Worm (Caenorhabditis elegans) whole organism, young adult: ENCODE data around the gene str-204.

Experiments
- B0019.2 ChIP-seq: fragments of 200-800 bp; sonication (Bioruptor generic); conservative IDR thresholded peaks from 2 replicates; pipeline ENCODE4 v1.3.6; 2022; ENCODE audit warnings: missing genetic modification reagents, missing genetic modification characterization, missing compliant biosample characterization
- C06A6.2 ChIP-seq: fragments of 200-800 bp; sonication (Bioruptor generic); conservative IDR thresholded peaks from 2 replicates; pipeline ENCODE4 v1.3.6; 2022; ENCODE audit warnings: missing genetic modification characterization, missing compliant biosample characterization
- C17E4.6 ChIP-seq: fragments of 200-800 bp; sonication (Bioruptor generic); IDR thresholded peaks from 2 replicates; pipeline ENCODE4 v1.3.6; 2022; ENCODE audit warnings: missing genetic modification reagents, missing genetic modification characterization, missing compliant biosample characterization
- F10E7.11 ChIP-seq: sonication (generic microtip); optimal IDR thresholded peaks from 2 replicates; lab custom pipeline; 2017; ENCODE audit warnings: mild to moderate bottlenecking, missing genetic modification characterization, moderate library complexity, missing compliant biosample characterization
- F49E8.2 ChIP-seq: sonication (generic microtip); optimal IDR thresholded peaks from 3 replicates; lab custom pipeline; 2017; ENCODE audit warnings: missing genetic modification characterization, mild to moderate bottlenecking, missing compliant biosample characterization, antibody characterized with exemption, moderate library complexity; ENCODE audit not compliant: insufficient read depth
- F52B5.7 ChIP-seq: sonication (generic microtip); optimal IDR thresholded peaks from 2 replicates; lab custom pipeline; 2016; ENCODE audit warnings: mild to moderate bottlenecking, missing genetic modification characterization, missing compliant biosample characterization
- K11D2.4 ChIP-seq: fragments of 200-800 bp; sonication (Bioruptor generic); IDR thresholded peaks from 2 replicates; pipeline ENCODE4 v1.3.6; 2022; ENCODE audit warnings: missing genetic modification reagents, missing genetic modification characterization, missing compliant biosample characterization
- Y79H2A.3 ChIP-seq: fragments of 200-800 bp; sonication (Bioruptor generic); conservative IDR thresholded peaks from 2 replicates; pipeline ENCODE4 v1.3.6; 2022; ENCODE audit warnings: missing genetic modification reagents, missing genetic modification characterization, missing compliant biosample characterization
- ZK185.1 ChIP-seq: sonication (generic microtip); optimal IDR thresholded peaks from 2 replicates; lab custom pipeline; 2016; ENCODE audit warnings: mild to moderate bottlenecking, missing genetic modification characterization, missing compliant biosample characterization; ENCODE audit not compliant: poor library complexity, severe bottlenecking
- ama-1 ChIP-seq, 3 experiments: fragments of 150-350 bp in 1 of 3; sonication (generic microtip) in 2 of 3; optimal IDR thresholded peaks; 2 replicates each; lab custom pipeline; 2014 to 2018; ENCODE audit warnings: missing biosample characterization in 2 of 3, missing genetic modification characterization in 2 of 3, missing genetic modification reagents in 2 of 3
- atf-7 ChIP-seq: sonication (generic microtip); optimal IDR thresholded peaks from 2 replicates; lab custom pipeline; 2017; ENCODE audit warnings: mild to moderate bottlenecking, missing genetic modification characterization, missing compliant biosample characterization
- athp-1 ChIP-seq: sonication (generic microtip); optimal IDR thresholded peaks from 2 replicates; lab custom pipeline; 2017; ENCODE audit warnings: mild to moderate bottlenecking, missing genetic modification characterization, missing compliant biosample characterization
- attf-5 ChIP-seq: fragments of 200-800 bp; sonication (Bioruptor generic); optimal IDR thresholded peaks from 2 replicates; lab custom pipeline; 2018; ENCODE audit warnings: mild to moderate bottlenecking, missing genetic modification characterization, missing compliant biosample characterization
- cebp-1 ChIP-seq, 2 experiments: fragments of 200-800 bp in 1 of 2; sonication (Bioruptor generic) in 1 of 2; sonication (generic microtip) in 1 of 2; IDR thresholded peaks in 1 of 2; optimal IDR thresholded peaks in 1 of 2; 2 replicates each; pipeline versions ENCODE4 v1.3.6 to Lab custom; 2017 to 2022; ENCODE audit warnings: missing compliant biosample characterization in 2 of 2, missing genetic modification characterization in 2 of 2, mild to moderate bottlenecking in 1 of 2, missing genetic modification reagents in 1 of 2, moderate library complexity in 1 of 2
- ceh-27 ChIP-seq: fragments of 200-800 bp; sonication (Bioruptor generic); optimal IDR thresholded peaks from 2 replicates; lab custom pipeline; 2018; ENCODE audit warnings: mild to moderate bottlenecking, missing genetic modification characterization, moderate library complexity, missing compliant biosample characterization
- ceh-40 ChIP-seq: fragments of 200-800 bp; sonication (Bioruptor generic); IDR thresholded peaks from 2 replicates; pipeline ENCODE4 v1.3.6; 2022; ENCODE audit warnings: missing genetic modification characterization, missing compliant biosample characterization
- die-1 ChIP-seq: sonication (generic microtip); optimal IDR thresholded peaks from 2 replicates; lab custom pipeline; 2016; ENCODE audit warnings: missing genotype, mild to moderate bottlenecking, missing genetic modification characterization, missing compliant biosample characterization
- egl-18 ChIP-seq: fragments of 200-800 bp; sonication (Bioruptor generic); IDR thresholded peaks from 2 replicates; pipeline ENCODE4 v1.3.6; 2022; ENCODE audit warnings: missing genetic modification reagents, missing genetic modification characterization, missing compliant biosample characterization
- egl-44 ChIP-seq: fragments of 200-800 bp; sonication (Bioruptor generic); IDR thresholded peaks from 2 replicates; pipeline ENCODE4 v1.3.6; 2022; ENCODE audit warnings: missing genetic modification reagents, missing genetic modification characterization, missing compliant biosample characterization
- hmg-20 ChIP-seq: fragments of 200-800 bp; sonication (Bioruptor generic); IDR thresholded peaks from 2 replicates; pipeline ENCODE4 v1.3.6; 2022; ENCODE audit warnings: missing genetic modification reagents, missing genetic modification characterization, missing compliant biosample characterization
- hsf-1 ChIP-seq: fragments of 200-800 bp; sonication (Bioruptor generic); IDR thresholded peaks from 2 replicates; pipeline ENCODE4 v1.3.6; 2022; ENCODE audit warnings: missing genetic modification reagents, missing genetic modification characterization, missing compliant biosample characterization
- lag-1 ChIP-seq: fragments of 200-800 bp; sonication (Bioruptor generic); IDR thresholded peaks from 2 replicates; pipeline ENCODE4 v1.3.6; 2022; ENCODE audit warnings: missing genetic modification reagents, missing genetic modification characterization, missing compliant biosample characterization
- lin-26 ChIP-seq: fragments of 200-800 bp; sonication (Bioruptor generic); IDR thresholded peaks from 2 replicates; pipeline ENCODE4 v1.3.6; 2022; ENCODE audit warnings: missing genetic modification reagents, missing genetic modification characterization, missing compliant biosample characterization
- lin-35 ChIP-seq, 3 experiments: fragments of 150-350 bp in 2 of 3; sonication (generic microtip) in 1 of 3; optimal IDR thresholded peaks; 2 replicates each; lab custom pipeline; 2014 to 2018; ENCODE audit warnings: missing biosample characterization in 3 of 3, missing genetic modification characterization in 3 of 3, missing genetic modification reagents in 3 of 3
- lir-1 ChIP-seq: fragments of 200-800 bp; sonication (Bioruptor generic); conservative IDR thresholded peaks from 2 replicates; pipeline ENCODE4 v1.3.6; 2022; ENCODE audit warnings: missing genetic modification reagents, missing genetic modification characterization, missing compliant biosample characterization
- lsl-1 ChIP-seq: fragments of 200-800 bp; sonication (Bioruptor generic); optimal IDR thresholded peaks from 2 replicates; lab custom pipeline; 2018; ENCODE audit warnings: mild to moderate bottlenecking, missing genetic modification characterization, moderate library complexity, missing compliant biosample characterization
- madf-3 ChIP-seq: fragments of 200-800 bp; sonication (Bioruptor generic); IDR thresholded peaks from 2 replicates; pipeline ENCODE4 v1.3.6; 2022; ENCODE audit warnings: missing genetic modification reagents, missing genetic modification characterization, missing compliant biosample characterization
- madf-6 ChIP-seq: fragments of 200-800 bp; sonication (Bioruptor generic); IDR thresholded peaks from 2 replicates; pipeline ENCODE4 v1.3.6; 2022; ENCODE audit warnings: missing genetic modification reagents, missing genetic modification characterization, missing compliant biosample characterization
- nfyb-1 ChIP-seq: fragments of 200-800 bp; sonication (Bioruptor generic); IDR thresholded peaks from 2 replicates; pipeline ENCODE4 v1.3.6; 2022; ENCODE audit warnings: missing genetic modification reagents, missing genetic modification characterization, missing compliant biosample characterization
- nhr-27 ChIP-seq: fragments of 200-800 bp; sonication (Bioruptor generic); optimal IDR thresholded peaks from 2 replicates; lab custom pipeline; 2018; ENCODE audit warnings: mild to moderate bottlenecking, missing genetic modification characterization, moderate library complexity, missing compliant biosample characterization
- sea-2 ChIP-seq: fragments of 200-800 bp; sonication (Bioruptor generic); IDR thresholded peaks from 2 replicates; pipeline ENCODE4 v1.3.6; 2022; ENCODE audit warnings: missing genetic modification characterization, missing compliant biosample characterization
- snpc-3.4 ChIP-seq: sonication (generic microtip); optimal IDR thresholded peaks from 2 replicates; lab custom pipeline; 2017; ENCODE audit warnings: missing genetic modification characterization, mild to moderate bottlenecking, missing compliant biosample characterization, antibody characterized with exemption, moderate library complexity, missing genotype, missing genetic modification reagents
- snpc-4 ChIP-seq, 5 experiments: fragments of 150-350 bp in 1 of 5; sonication (generic microtip) in 4 of 5; optimal IDR thresholded peaks; 2 replicates each; lab custom pipeline; 2014 to 2018; ENCODE audit warnings: missing genetic modification characterization in 5 of 5, missing biosample characterization in 3 of 5, antibody characterized with exemption in 2 of 5, mild to moderate bottlenecking in 2 of 5, missing compliant biosample characterization in 2 of 5, missing genotype in 2 of 5, moderate library complexity in 2 of 5, missing genetic modification reagents in 1 of 5
- tbp1 ChIP-seq: fragments of 200-800 bp; sonication (Bioruptor generic); optimal IDR thresholded peaks from 2 replicates; lab custom pipeline; 2018; ENCODE audit warnings: mild to moderate bottlenecking, missing genetic modification characterization, missing compliant biosample characterization
- unc-130 ChIP-seq: sonication (generic microtip); optimal IDR thresholded peaks from 2 replicates; lab custom pipeline; 2016; ENCODE audit warnings: missing genetic modification reagents, missing genetic modification characterization, missing compliant biosample characterization
- zim-3 ChIP-seq: sonication (generic microtip); optimal IDR thresholded peaks from 2 replicates; lab custom pipeline; 2017; ENCODE audit warnings: mild to moderate bottlenecking, missing genetic modification characterization, moderate library complexity, missing compliant biosample characterization
- ztf-25 ChIP-seq: fragments of 200-800 bp; sonication (Bioruptor generic); IDR thresholded peaks from 2 replicates; pipeline ENCODE4 v1.3.6; 2022; ENCODE audit warnings: missing genetic modification reagents, missing genetic modification characterization, missing compliant biosample characterization
- ztf-26 ChIP-seq: sonication (generic microtip); optimal IDR thresholded peaks from 2 replicates; lab custom pipeline; 2017; ENCODE audit warnings: missing genetic modification characterization, missing compliant biosample characterization
- ztf-28 ChIP-seq: fragments of 200-800 bp; sonication (Bioruptor generic); IDR thresholded peaks from 2 replicates; pipeline ENCODE4 v1.3.6; 2022; ENCODE audit warnings: missing genetic modification reagents, missing genetic modification characterization, missing compliant biosample characterization

str-204 gene

ce11 chrV:7142661-7143060 lies 16.8 kb upstream of the str-204 start (continued):
- TF ChIP-seq nhr-27 (tag; lab: Kevin White, UChicago) (no peak), ztf-25 (GFP tag; lab: Robert Waterston, UW) (no peak), egl-18 (GFP tag; lab: Robert Waterston, UW) (no peak), ceh-27 (GFP tag; lab: Kevin White, UChicago) (no peak), sea-2 (no peak), Y79H2A.3 (no peak), lin-26 (GFP tag; lab: Robert Waterston, UW) (peak; percentile 75), atf-7 (tag; lab: Kevin White, UChicago) (peak; percentile 25), B0019.2 (GFP tag; lab: Robert Waterston, UW) (0 out of 2 replicates have a peak, but pooled peaks have one; percentile 50), unc-130 (GFP tag; lab: Kevin White, UChicago) (peak; percentile 5), hmg-20 (GFP tag; lab: Robert Waterston, UW) (peak; percentile 47; the same call in 1 of the 2 replicates), C17E4.6 (GFP tag; lab: Robert Waterston, UW) (0 out of 2 replicates have a peak, but pooled peaks have one; percentile 47), hsf-1 (GFP tag; lab: Robert Waterston, UW) (peak; percentile 72), nfyb-1 (peak; percentile 89), lsl-1 (GFP tag; lab: Kevin White, UChicago) (peak; percentile 68), ztf-28 (GFP tag; lab: Robert Waterston, UW) (0 out of 2 replicates have a peak, but pooled peaks have one; percentile 47), F52B5.7 (tag; lab: Kevin White, UChicago) (no peak), zim-3 (peak; percentile 14), F49E8.2 (tag; lab: Kevin White, UChicago) (peak; percentile 50), snpc-4 (GFP tag; optimal IDR thresholded peaks at IDR 0.05; lab: Kevin White, UChicago) (peak; percentile 91), snpc-4 (tag; optimal IDR thresholded peaks at IDR 0.05; lab: Kevin White, UChicago) (peak; percentile 88 to 98 (median 96)), tbp1 (GFP tag; lab: Kevin White, UChicago) (peak; percentile 76), C06A6.2 (GFP tag; lab: Robert Waterston, UW) (no peak)

DNA sequence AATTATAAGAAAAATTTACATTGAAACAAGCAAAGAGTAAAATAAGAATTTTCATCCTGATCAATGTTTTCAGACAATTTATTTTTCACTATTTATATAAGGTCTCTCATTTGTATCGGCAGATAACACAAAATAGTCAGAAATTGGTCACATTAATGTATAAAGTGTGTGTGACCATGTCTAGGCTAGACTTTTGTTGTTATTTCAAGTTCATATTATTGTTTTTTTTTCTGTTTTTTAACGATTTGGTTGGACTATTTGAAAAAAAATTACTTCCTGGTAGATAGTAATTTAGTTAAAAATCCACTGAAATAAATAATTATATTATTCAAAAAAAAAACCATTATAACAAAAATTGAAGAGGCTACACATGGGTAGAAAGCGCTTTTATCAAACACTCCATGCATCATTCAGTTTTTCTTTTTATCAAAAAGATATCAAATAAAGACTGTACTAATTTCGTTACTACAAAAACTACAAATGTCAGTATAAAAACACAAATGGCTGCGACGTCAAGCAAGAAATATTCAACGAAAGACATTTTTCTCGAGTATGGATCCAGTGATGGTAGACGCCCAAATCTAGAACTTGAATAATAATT lies 14.1 kb upstream of the str-204 start, which contains the start of gene ugt-37:
Gene ugt-37, minus strand, starts transcription at position 69 of the 601 bp plus-strand sequence.
- no peak for TF ChIP-seq lir-1
- TF ChIP-seq egl-44 (GFP tag; lab: Robert Waterston, UW) = no peak
- no peak for TF ChIP-seq hmg-20 (GFP tag; lab: Robert Waterston, UW)
- TF ChIP-seq madf-3 = no peak
- no peak for TF ChIP-seq snpc-3.4 (tag; lab: Kevin White, UChicago)
- TF ChIP-seq ceh-40 (GFP tag; lab: Robert Waterston, UW) = no peak
- TF ChIP-seq ZK185.1 (tag; lab: Kevin White, UChicago) = no peak
- TF ChIP-seq attf-5 = no peak
- TF ChIP-seq athp-1 (tag; lab: Kevin White, UChicago) = no peak
- no peak for TF ChIP-seq K11D2.4
- TF ChIP-seq die-1 (tag; lab: Kevin White, UChicago) = no peak
- no peak for TF ChIP-seq cebp-1 (GFP tag; IDR thresholded peaks at IDR 0.05; lab: Robert Waterston, UW)
- TF ChIP-seq cebp-1 (tag; optimal IDR thresholded peaks at IDR 0.05; lab: Kevin White, UChicago) = no peak
- no peak for TF ChIP-seq ama-1 (optimal IDR thresholded peaks at IDR 0.05; lab: Kevin White, UChicago)
- TF ChIP-seq ama-1 (GFP tag; optimal IDR thresholded peaks at IDR 0.05; lab: Kevin White, UChicago) = no peak
- TF ChIP-seq F10E7.11 (tag; lab: Kevin White, UChicago) = no peak
- no peak for TF ChIP-seq madf-6 (GFP tag; lab: Robert Waterston, UW)
- TF ChIP-seq lag-1 = no peak
- TF ChIP-seq ztf-26 (tag; lab: Kevin White, UChicago) = no peak
- no peak for TF ChIP-seq lin-35 (GFP tag; optimal IDR thresholded peaks at IDR 0.05; lab: Kevin White, UChicago)
